Fruit fly (Drosophila melanogaster) Kc167 (cell line): Measurements from ENCODE around the gene CG14401.

Experiments
- Myc ChIP-seq: fragments of >200 bp; optimal IDR thresholded peaks from 2 replicates; lab custom pipeline; 2017; ENCODE audit warnings: missing external identifiers
- Sin3A ChIP-seq: fragments of >200 bp; optimal IDR thresholded peaks from 2 replicates; lab custom pipeline; 2018; ENCODE audit warnings: missing external identifiers
- h ChIP-seq: fragments of >200 bp; optimal IDR thresholded peaks from 3 replicates; lab custom pipeline; 2018; ENCODE audit warnings: missing external identifiers
- insv ChIP-seq: fragments of >200 bp; optimal IDR thresholded peaks from 3 replicates; lab custom pipeline; 2018; ENCODE audit warnings: missing external identifiers
- psq ChIP-seq: fragments of >200 bp; optimal IDR thresholded peaks from 2 replicates; lab custom pipeline; 2017; ENCODE audit warnings: missing external identifiers
- ttk ChIP-seq: sonication (Bioruptor generic); optimal IDR thresholded peaks from 2 replicates; lab custom pipeline; 2017; ENCODE audit warnings: missing external identifiers

The CG14401 gene

dm6 chr2L:20869804-20870295, at the start of gene CG14401:
Gene CG14401 (plus strand): TSS chr2L:20869854.
- TF ChIP-seq Myc (lab: Kevin White, UChicago) (no peak), ttk (lab: Kevin White, UChicago) (no peak), h (lab: Kevin White, UChicago) (no peak), insv (lab: Kevin White, UChicago) (no peak), Sin3A (no peak), psq (lab: Kevin White, UChicago) (no peak)

dm6 chr2L:20820767-20821166, 48.9 kb upstream of the CG14401 start, which contains the start of gene CheB38c:
Gene CheB38c (minus strand): TSS chr2L:20820867.
- TF ChIP-seq ttk (lab: Kevin White, UChicago) (no peak), insv (lab: Kevin White, UChicago) (no peak), h (lab: Kevin White, UChicago) (no peak), psq (lab: Kevin White, UChicago) (no peak), Myc (lab: Kevin White, UChicago) (no peak), Sin3A (no peak)

dm6 chr2L:20821249-20822024, 48.2 kb upstream of the CG14401 start:
- TF ChIP-seq insv (lab: Kevin White, UChicago) (no peak), psq (lab: Kevin White, UChicago) (no peak), h (lab: Kevin White, UChicago) (no peak), Sin3A (no peak), Myc (lab: Kevin White, UChicago) (no peak), ttk (lab: Kevin White, UChicago) (no peak)

dm6 chr2L:20822025-20822371, 47.7 kb upstream of the CG14401 start:
- TF ChIP-seq insv (lab: Kevin White, UChicago): no peak
- TF ChIP-seq ttk (lab: Kevin White, UChicago): no peak
- no peak for TF ChIP-seq Sin3A
- TF ChIP-seq h (lab: Kevin White, UChicago): no peak
- TF ChIP-seq psq (lab: Kevin White, UChicago): no peak
- TF ChIP-seq Myc (lab: Kevin White, UChicago): no peak

- TF ChIP-seq Myc (lab: Kevin White, UChicago): no peak
- TF ChIP-seq ttk (lab: Kevin White, UChicago): no peak
- no peak for TF ChIP-seq psq (lab: Kevin White, UChicago)
- no peak for TF ChIP-seq insv (lab: Kevin White, UChicago)
- no peak for TF ChIP-seq h (lab: Kevin White, UChicago)
- TF ChIP-seq Sin3A: no peak
These were observed 47.0 kb upstream of the CG14401 start, which contains the start of gene CG9331 for dm6 chr2L:20822489-20823195. Gene CG9331 (plus strand): TSS chr2L:20822828.

- TF ChIP-seq Myc (lab: Kevin White, UChicago) (no peak), Sin3A (no peak), psq (lab: Kevin White, UChicago) (no peak), insv (lab: Kevin White, UChicago) (no peak), h (lab: Kevin White, UChicago) (no peak), ttk (lab: Kevin White, UChicago) (no peak)
These were observed 46.2 kb upstream of the CG14401 start for dm6 chr2L:20823196-20824105.

dm6 chr2L:20824136-20824789, 45.4 kb upstream of the CG14401 start:
- TF ChIP-seq ttk (lab: Kevin White, UChicago): no peak
- no peak for TF ChIP-seq Myc (lab: Kevin White, UChicago)
- TF ChIP-seq h (lab: Kevin White, UChicago): no peak
- no peak for TF ChIP-seq Sin3A
- no peak for TF ChIP-seq insv (lab: Kevin White, UChicago)
- TF ChIP-seq psq (lab: Kevin White, UChicago): no peak

dm6 chr2L:20825265-20825664, 44.4 kb upstream of the CG14401 start:
- TF ChIP-seq Myc (lab: Kevin White, UChicago) (no peak), insv (lab: Kevin White, UChicago) (no peak), h (lab: Kevin White, UChicago) (no peak), psq (lab: Kevin White, UChicago) (no peak), ttk (lab: Kevin White, UChicago) (no peak), Sin3A (no peak)

dm6 chr2L:20826226-20826625, 43.4 kb upstream of the CG14401 start:
- TF ChIP-seq Myc (lab: Kevin White, UChicago) (no peak), psq (lab: Kevin White, UChicago) (no peak), ttk (lab: Kevin White, UChicago) (no peak), Sin3A (no peak), insv (lab: Kevin White, UChicago) (no peak), h (lab: Kevin White, UChicago) (no peak)

dm6 chr2L:20827045-20827444, 42.6 kb upstream of the CG14401 start:
- TF ChIP-seq Sin3A (no peak), insv (lab: Kevin White, UChicago) (no peak), psq (lab: Kevin White, UChicago) (no peak), ttk (lab: Kevin White, UChicago) (no peak), Myc (lab: Kevin White, UChicago) (no peak)
